Worm (Caenorhabditis elegans): Measurements from ENCODE around the gene zipt-2.2.
"Not testable (repeated sequence)": the region's sequence is repeated elsewhere in the genome, so short reads cannot be mapped to it uniquely, and the experiment has no call there.

- TF ChIP-seq flt-1 (GFP tag; IDR thresholded peaks at IDR 0.05); ztf-23 (GFP tag; IDR thresholded peaks at IDR 0.05); med-1 (GFP tag; optimal IDR thresholded peaks at IDR 0.05; ENCODE audit: insufficient read depth); T22C8.4 (GFP tag; IDR thresholded peaks at IDR 0.05); cog-1 (tag; optimal IDR thresholded peaks at IDR 0.05); ztf-29 (GFP tag; IDR thresholded peaks at IDR 0.05); klf-2 (GFP tag; conservative IDR thresholded peaks at IDR 0.05); tab-1 (GFP tag; IDR thresholded peaks at IDR 0.05); ref-1 (GFP tag; conservative IDR thresholded peaks at IDR 0.05): not testable (repeated sequence)
These were observed 49.1 kb downstream of the zipt-2.2 start, which contains the start of gene K08D10.11 for ce11 chrIV:4186099-4186498.
